Worm (Caenorhabditis elegans): ENCODE measurements around the gene nex-2.

The nex-2 gene

DNA sequence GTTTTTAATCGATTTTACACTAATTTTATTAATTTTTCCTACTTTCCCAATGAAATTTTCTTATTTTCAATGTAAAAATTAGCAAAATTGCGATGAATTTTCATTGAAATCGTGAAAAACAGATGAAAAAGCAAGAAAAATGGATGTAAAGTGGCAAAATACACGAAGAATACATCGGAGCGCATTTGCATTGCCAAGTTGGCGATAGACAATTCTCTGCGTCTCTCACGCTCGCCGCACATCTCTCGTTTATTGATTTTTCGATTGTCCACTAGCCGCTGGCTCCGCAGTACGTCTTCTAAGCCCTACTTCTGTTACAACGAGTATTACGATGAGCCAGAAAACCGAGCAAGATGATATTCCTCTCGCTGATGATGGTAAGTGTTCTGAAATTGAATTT is 11.5 kb downstream of the nex-2 start, which contains the start of gene unc-69:
Gene unc-69 (plus strand): TSS at position 185 of the 400 bp plus-strand sequence.
- TF ChIP-seq F13C5.2 (tag; optimal IDR thresholded peaks at IDR 0.05): no peak
- no peak for TF ChIP-seq tbx-37 (GFP tag; conservative IDR thresholded peaks at IDR 0.05)
- TF ChIP-seq ets-7 (tag; optimal IDR thresholded peaks at IDR 0.05): no peak
- no peak for TF ChIP-seq sea-1 (GFP tag; conservative IDR thresholded peaks at IDR 0.05)
- no peak for TF ChIP-seq hmg-4 (GFP tag; optimal IDR thresholded peaks at IDR 0.05)
- TF ChIP-seq pes-1 (GFP tag; IDR thresholded peaks at IDR 0.05): no peak
- TF ChIP-seq ama-1 (optimal IDR thresholded peaks at IDR 0.05): no peak
- TF ChIP-seq ceh-13 (GFP tag; optimal IDR thresholded peaks at IDR 0.05): no peak
- no peak for TF ChIP-seq hnd-1 (tag; optimal IDR thresholded peaks at IDR 0.05)
- no peak for TF ChIP-seq tbx-11 (GFP tag; IDR thresholded peaks at IDR 0.05)
- TF ChIP-seq B0310.2 (tag; optimal IDR thresholded peaks at IDR 0.05): no peak
- TF ChIP-seq hmbx-1 (tag; optimal IDR thresholded peaks at IDR 0.05): no peak
- no peak for TF ChIP-seq aly-1 (tag; optimal IDR thresholded peaks at IDR 0.05)
- no peak for TF ChIP-seq ceh-36 (tag; optimal IDR thresholded peaks at IDR 0.05)
- no peak for TF ChIP-seq scrt-1 (GFP tag; IDR thresholded peaks at IDR 0.05)
- no peak for TF ChIP-seq tra-4 (tag; optimal IDR thresholded peaks at IDR 0.05)
- no peak for TF ChIP-seq flt-1 (GFP tag; IDR thresholded peaks at IDR 0.05)

DNA sequence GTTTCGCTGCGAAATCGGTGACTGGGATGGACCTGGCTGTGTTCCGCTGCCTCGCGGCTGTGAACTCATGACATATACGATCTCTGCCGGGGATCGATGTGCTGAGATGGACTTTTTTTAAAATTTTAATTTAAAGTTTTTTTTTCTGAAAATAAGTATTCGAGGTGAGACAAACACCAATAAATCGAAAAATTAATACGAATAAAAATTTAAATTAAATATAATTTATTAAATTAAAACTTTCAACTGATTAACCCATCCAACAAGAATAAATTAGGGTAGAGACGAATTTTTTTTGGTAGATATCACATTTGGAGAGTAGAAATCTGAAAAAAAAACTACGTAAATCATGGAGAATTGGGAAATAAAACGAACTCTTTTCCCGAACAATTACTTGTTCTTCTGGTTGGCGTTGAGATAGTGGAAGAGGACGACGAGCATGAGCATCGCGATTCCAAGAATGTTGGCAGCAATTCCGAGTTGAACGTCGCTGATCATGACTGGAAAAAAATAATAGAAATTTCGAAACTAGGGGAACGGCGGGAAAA is 12.1 kb downstream of the nex-2 start, which contains the start of the genes unc-50 and ostf-4:
Gene unc-50 (minus strand): TSS at position 101 of the 548 bp plus-strand sequence.
Gene ostf-4 (minus strand): TSS at position 498 of the 548 bp plus-strand sequence.
- no peak for TF ChIP-seq sea-1 (GFP tag; conservative IDR thresholded peaks at IDR 0.05)
- no peak for TF ChIP-seq hnd-1 (tag; optimal IDR thresholded peaks at IDR 0.05)
- no peak for TF ChIP-seq pes-1 (GFP tag; IDR thresholded peaks at IDR 0.05)
- no peak for TF ChIP-seq aly-1 (tag; optimal IDR thresholded peaks at IDR 0.05)
- TF ChIP-seq scrt-1 (GFP tag; IDR thresholded peaks at IDR 0.05): no peak
- TF ChIP-seq ceh-36 (tag; optimal IDR thresholded peaks at IDR 0.05): no peak
- TF ChIP-seq B0310.2 (tag; optimal IDR thresholded peaks at IDR 0.05): no peak
- TF ChIP-seq tbx-11 (GFP tag; IDR thresholded peaks at IDR 0.05): no peak

DNA sequence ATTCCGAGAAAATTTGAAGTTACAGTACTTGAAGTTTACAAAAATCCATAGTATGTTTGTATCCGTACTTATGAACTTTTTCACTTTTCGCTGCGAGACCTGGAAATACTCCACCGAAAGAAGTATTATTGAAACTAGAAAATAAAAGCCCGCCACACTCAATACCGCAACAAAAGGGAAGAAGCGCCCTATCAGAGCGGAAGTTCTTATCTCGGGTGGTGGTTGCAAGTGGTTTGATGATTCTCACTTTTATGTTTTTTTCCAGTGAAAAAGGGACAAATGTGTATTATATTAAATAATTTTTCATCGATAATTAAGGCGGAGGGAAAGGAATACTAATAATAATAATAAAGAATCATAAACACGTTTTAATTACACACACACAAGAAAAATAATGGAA is 16.0 kb downstream of the nex-2 start:
- TF ChIP-seq tbx-37 (GFP tag; conservative IDR thresholded peaks at IDR 0.05): no peak
- TF ChIP-seq ama-1 (optimal IDR thresholded peaks at IDR 0.05): no peak

DNA sequence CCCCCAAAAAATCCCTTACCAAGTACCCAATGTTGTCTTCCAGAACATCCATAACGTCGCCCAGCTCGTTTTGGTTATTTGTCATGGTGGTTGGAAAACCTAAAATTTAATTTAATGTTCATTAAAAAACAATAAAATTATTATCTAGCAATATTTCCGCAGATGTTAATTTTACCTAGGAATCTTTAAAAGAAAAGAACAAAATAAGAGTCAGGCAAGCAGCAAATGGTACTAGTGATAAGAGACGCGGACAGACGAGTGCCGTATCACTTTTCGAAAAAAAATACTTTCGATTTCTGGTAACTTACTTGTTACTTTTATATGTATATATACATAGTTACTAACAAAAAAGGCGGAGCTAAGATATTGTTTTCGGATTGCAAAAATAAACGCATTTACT is 19.2 kb downstream of the nex-2 start, which contains the start of gene T07A5.7:
Gene T07A5.7 (minus strand): TSS at position 101 of the 400 bp plus-strand sequence.
- no peak for TF ChIP-seq ceh-36 (tag; optimal IDR thresholded peaks at IDR 0.05)
- no peak for TF ChIP-seq ceh-13 (GFP tag; optimal IDR thresholded peaks at IDR 0.05)
- TF ChIP-seq B0310.2 (tag; optimal IDR thresholded peaks at IDR 0.05): no peak

DNA sequence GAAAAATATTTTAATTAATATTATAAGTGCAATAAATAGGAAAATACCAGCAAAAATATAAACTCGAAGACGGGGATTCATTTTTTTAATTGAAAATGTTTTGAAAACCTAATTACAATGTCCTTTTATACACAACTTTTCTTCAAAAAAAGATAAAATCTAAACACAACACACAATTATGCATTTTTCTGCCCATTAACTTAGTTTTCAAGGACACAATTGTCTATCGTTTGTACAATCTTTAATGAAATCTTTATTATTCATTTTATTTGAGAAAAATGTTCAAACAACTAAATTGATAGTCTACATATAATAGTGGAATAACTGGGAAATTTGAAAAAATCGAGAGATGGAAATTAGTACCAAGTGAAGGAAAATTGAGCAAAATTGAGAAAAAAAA is 24.2 kb downstream of the nex-2 start, which contains the start of gene T07A5.1:
Gene T07A5.1 (minus strand): TSS at position 149 of the 400 bp plus-strand sequence.
- no peak for TF ChIP-seq ceh-36 (tag; optimal IDR thresholded peaks at IDR 0.05)
- no peak for TF ChIP-seq tbx-37 (GFP tag; conservative IDR thresholded peaks at IDR 0.05)
- no peak for TF ChIP-seq ceh-13 (GFP tag; optimal IDR thresholded peaks at IDR 0.05)
- TF ChIP-seq tbx-11 (GFP tag; IDR thresholded peaks at IDR 0.05): no peak
- no peak for TF ChIP-seq hmg-4 (GFP tag; optimal IDR thresholded peaks at IDR 0.05)
- TF ChIP-seq hnd-1 (tag; optimal IDR thresholded peaks at IDR 0.05): no peak
- no peak for TF ChIP-seq ets-7 (tag; optimal IDR thresholded peaks at IDR 0.05)
- no peak for TF ChIP-seq pes-1 (GFP tag; IDR thresholded peaks at IDR 0.05)
- no peak for TF ChIP-seq ama-1 (optimal IDR thresholded peaks at IDR 0.05)
- TF ChIP-seq scrt-1 (GFP tag; IDR thresholded peaks at IDR 0.05): no peak
- TF ChIP-seq aly-1 (tag; optimal IDR thresholded peaks at IDR 0.05): no peak
- no peak for TF ChIP-seq tra-4 (tag; optimal IDR thresholded peaks at IDR 0.05)

DNA sequence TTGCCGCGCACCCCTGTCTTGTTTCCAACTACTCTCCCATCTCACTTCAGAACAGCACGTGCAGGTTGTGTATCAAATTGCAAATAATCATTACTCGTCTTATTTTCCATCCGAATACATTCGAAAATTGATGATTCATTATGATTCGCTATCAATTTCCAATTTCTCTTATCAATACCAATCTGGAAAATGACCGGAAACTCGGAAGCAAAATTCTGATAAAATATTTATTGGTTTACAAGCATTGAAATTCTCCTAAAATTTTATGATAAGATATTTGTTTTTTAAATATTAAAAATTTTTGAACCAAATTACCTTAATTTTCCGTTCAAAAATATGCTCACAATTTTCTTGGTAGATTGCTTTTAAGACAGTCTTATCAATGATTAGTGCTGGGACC is 24.9 kb downstream of the nex-2 start:
- TF ChIP-seq hmbx-1 (tag; optimal IDR thresholded peaks at IDR 0.05) (no peak), ceh-36 (tag; optimal IDR thresholded peaks at IDR 0.05) (no peak), F13C5.2 (tag; optimal IDR thresholded peaks at IDR 0.05) (no peak), flt-1 (GFP tag; IDR thresholded peaks at IDR 0.05) (no peak), sea-1 (GFP tag; conservative IDR thresholded peaks at IDR 0.05) (no peak), tra-4 (tag; optimal IDR thresholded peaks at IDR 0.05) (no peak), ama-1 (optimal IDR thresholded peaks at IDR 0.05) (no peak), tbx-11 (GFP tag; IDR thresholded peaks at IDR 0.05) (no peak)

DNA sequence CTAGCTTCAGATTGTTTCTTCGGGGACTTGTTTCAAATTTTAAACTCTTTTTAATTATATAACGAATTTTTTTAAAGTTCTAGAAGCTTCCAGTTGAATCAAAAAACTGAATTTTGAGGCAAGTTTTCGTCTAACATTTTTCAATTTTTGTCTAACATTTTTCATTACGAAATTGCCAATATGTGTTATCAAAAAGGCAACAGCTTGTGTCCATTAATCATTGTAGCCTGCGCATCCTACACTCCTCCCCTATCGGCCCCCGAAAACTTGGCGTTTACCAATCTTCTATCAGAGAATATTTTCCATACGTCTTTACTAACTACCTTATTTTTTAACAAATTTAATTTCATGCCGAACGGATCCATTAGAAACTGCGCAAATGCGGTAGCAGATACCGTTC is 30.1 kb downstream of the nex-2 start, which contains the start of gene vglu-3:
Gene vglu-3 (plus strand): TSS at position 301 of the 400 bp plus-strand sequence.
- TF ChIP-seq aly-1 (tag; optimal IDR thresholded peaks at IDR 0.05): no peak
- no peak for TF ChIP-seq ama-1 (optimal IDR thresholded peaks at IDR 0.05)
- TF ChIP-seq hmg-4 (GFP tag; optimal IDR thresholded peaks at IDR 0.05): no peak
- no peak for TF ChIP-seq ceh-13 (GFP tag; optimal IDR thresholded peaks at IDR 0.05)
- no peak for TF ChIP-seq flt-1 (GFP tag; IDR thresholded peaks at IDR 0.05)
- TF ChIP-seq hnd-1 (tag; optimal IDR thresholded peaks at IDR 0.05): no peak
- TF ChIP-seq ets-7 (tag; optimal IDR thresholded peaks at IDR 0.05): no peak
- no peak for TF ChIP-seq scrt-1 (GFP tag; IDR thresholded peaks at IDR 0.05)
- TF ChIP-seq B0310.2 (tag; optimal IDR thresholded peaks at IDR 0.05): no peak
- TF ChIP-seq tbx-37 (GFP tag; conservative IDR thresholded peaks at IDR 0.05): no peak
- TF ChIP-seq F13C5.2 (tag; optimal IDR thresholded peaks at IDR 0.05): no peak

DNA sequence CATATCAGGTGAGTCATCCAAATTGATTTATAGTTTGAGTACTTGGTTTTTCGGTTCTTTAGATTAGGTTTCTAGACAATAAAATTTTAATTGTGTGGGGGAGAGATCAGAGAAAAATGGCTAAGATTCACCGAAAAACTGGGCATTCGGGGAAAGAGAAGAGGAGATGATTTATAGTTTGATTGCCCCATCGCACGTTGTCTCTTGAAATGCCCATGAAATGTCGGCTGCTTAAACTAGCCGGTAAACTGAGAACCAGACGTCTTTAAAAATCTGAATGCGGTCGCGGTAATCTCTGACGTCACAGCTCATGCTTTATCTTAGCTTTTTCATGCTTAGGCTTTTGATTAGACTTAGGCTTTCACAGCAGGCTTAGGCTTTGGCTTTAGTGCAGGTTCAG is 33.3 kb downstream of the nex-2 start:
- no peak for TF ChIP-seq hmbx-1 (tag; optimal IDR thresholded peaks at IDR 0.05)
- TF ChIP-seq hmg-4 (GFP tag; optimal IDR thresholded peaks at IDR 0.05): no peak
- TF ChIP-seq tbx-11 (GFP tag; IDR thresholded peaks at IDR 0.05): no peak
- TF ChIP-seq pes-1 (GFP tag; IDR thresholded peaks at IDR 0.05): no peak
- TF ChIP-seq aly-1 (tag; optimal IDR thresholded peaks at IDR 0.05): no peak
- no peak for TF ChIP-seq ama-1 (optimal IDR thresholded peaks at IDR 0.05)
- no peak for TF ChIP-seq F13C5.2 (tag; optimal IDR thresholded peaks at IDR 0.05)
- no peak for TF ChIP-seq tra-4 (tag; optimal IDR thresholded peaks at IDR 0.05)
